Worm (Caenorhabditis elegans) whole organism, L4 larva: ENCODE measurements around the gene F14D7.8.

Experiments
- F26F4.8 ChIP-seq: fragments of 200-800 bp; sonication (Bioruptor generic); conservative IDR thresholded peaks from 2 replicates; pipeline ENCODE4 v1.3.6; 2022; ENCODE audit warnings: missing genetic modification characterization, missing compliant biosample characterization
- F44E2.7 ChIP-seq: fragments of 200-800 bp; sonication (Bioruptor generic); IDR thresholded peaks from 2 replicates; pipeline ENCODE4 v2.1.2; 2022; ENCODE audit warnings: missing genetic modification characterization, missing compliant biosample characterization
- T26A8.4 ChIP-seq: fragments of 200-800 bp; sonication (Bioruptor generic); IDR thresholded peaks from 2 replicates; pipeline ENCODE4 v1.3.6; 2022; ENCODE audit warnings: missing genetic modification characterization, missing compliant biosample characterization
- ceh-82 ChIP-seq: sonication (generic microtip); optimal IDR thresholded peaks from 2 replicates; lab custom pipeline; 2017; ENCODE audit warnings: missing biosample characterization, missing genetic modification characterization
- dpl-1 ChIP-seq: fragments of 150-350 bp; optimal IDR thresholded peaks from 2 replicates; lab custom pipeline; 2014; ENCODE audit warnings: missing biosample characterization, missing genetic modification reagents, missing genetic modification characterization
- jun-1 ChIP-seq: fragments of 150-350 bp; optimal IDR thresholded peaks from 2 replicates; lab custom pipeline; 2014; ENCODE audit warnings: missing biosample characterization, missing genetic modification reagents, missing genetic modification characterization
- nhr-11 ChIP-seq: fragments of 150-350 bp; optimal IDR thresholded peaks from 2 replicates; lab custom pipeline; 2014; ENCODE audit warnings: missing biosample characterization, missing genetic modification characterization
- nhr-42 ChIP-seq: fragments of 200-800 bp; sonication (Bioruptor generic); IDR thresholded peaks from 2 replicates; pipeline ENCODE4 v1.3.6; 2022; ENCODE audit warnings: missing genetic modification characterization, missing compliant biosample characterization
- snpc-4 ChIP-seq: fragments of 150-350 bp; optimal IDR thresholded peaks from 2 replicates; lab custom pipeline; 2014; ENCODE audit warnings: missing biosample characterization, missing genetic modification characterization

- no peak for TF ChIP-seq F26F4.8 (GFP tag; lab: Robert Waterston, UW)
- TF ChIP-seq F44E2.7 (GFP tag; lab: Robert Waterston, UW): no peak
- TF ChIP-seq ceh-82: no peak
- peak; percentile 89 for TF ChIP-seq dpl-1 (GFP tag; lab: Kevin White, UChicago)
- TF ChIP-seq nhr-42 (GFP tag; lab: Robert Waterston, UW): peak; percentile 85
- TF ChIP-seq nhr-11 (tag; lab: Kevin White, UChicago): peak; percentile 95
- TF ChIP-seq T26A8.4 (GFP tag; lab: Robert Waterston, UW): peak; percentile 82
- TF ChIP-seq jun-1 (tag; lab: Kevin White, UChicago): no peak
- TF ChIP-seq snpc-4 (tag; lab: Kevin White, UChicago): peak; percentile 64
Observed at ce11 chrV:14347234-14347826, 34.7 kb upstream of the F14D7.8 start, which contains the start of gene cept-2.
